Fruit fly (Drosophila melanogaster): ENCODE measurements around the gene fzr.

The fzr gene

DNA sequence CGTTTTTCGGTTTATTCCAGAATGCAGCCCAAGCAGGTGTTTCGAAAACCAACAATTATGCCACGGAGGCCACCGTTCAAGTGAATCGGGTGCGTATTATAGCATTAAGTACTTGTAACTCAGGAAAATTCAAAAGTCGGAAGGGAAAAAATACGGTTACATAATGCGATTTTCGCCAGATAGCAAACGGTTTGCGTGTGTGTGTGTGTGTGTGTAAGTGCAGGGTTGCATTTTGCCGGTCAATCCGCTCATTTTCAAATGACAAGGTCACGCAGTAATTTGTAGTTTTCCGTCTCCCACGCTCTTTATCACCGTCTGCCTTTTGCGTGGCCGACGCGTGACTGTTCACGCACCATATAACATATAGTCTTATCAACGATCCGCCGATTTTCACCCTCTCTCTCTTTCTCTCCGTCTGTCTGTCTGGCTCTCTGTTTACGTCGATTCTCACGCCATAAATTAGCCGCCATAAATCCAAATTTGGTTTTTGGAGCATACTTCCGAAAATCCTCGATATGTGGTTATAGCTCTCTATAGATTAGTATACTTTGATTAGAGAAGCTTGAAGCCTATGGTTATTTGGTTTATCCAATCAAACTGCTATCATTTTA lies 23.6 kb upstream of the fzr start (continued):
- TF ChIP-seq stwl (tag; optimal IDR thresholded peaks at IDR 0.05): peak; percentile 9
- TF ChIP-seq Elba2 (GFP tag; optimal IDR thresholded peaks at IDR 0.05): no peak
- no peak for TF ChIP-seq CG32772 (GFP tag; IDR thresholded peaks at IDR 0.05)
- peak; percentile 10 for TF ChIP-seq CG13894 (tag; optimal IDR thresholded peaks at IDR 0.05)
- TF ChIP-seq NC2β (GFP tag; optimal IDR thresholded peaks at IDR 0.05): no peak
- peak in 1 of 2 experiments; percentile 95 for TF ChIP-seq Pdp1 (GFP tag; optimal IDR thresholded peaks at IDR 0.05)
- no peak for TF ChIP-seq CG4404 (GFP tag; IDR thresholded peaks at IDR 0.05)
- TF ChIP-seq lola (GFP tag; optimal IDR thresholded peaks at IDR 0.05): no peak
- TF ChIP-seq Bteb2 (GFP tag; optimal IDR thresholded peaks at IDR 0.05): no peak
- TF ChIP-seq CG14014 (GFP tag; IDR thresholded peaks at IDR 0.05): no peak
- TF ChIP-seq CG6813 (GFP tag; optimal IDR thresholded peaks at IDR 0.05): no peak
- TF ChIP-seq Atf3 (GFP tag; optimal IDR thresholded peaks at IDR 0.05): no peak
- TF ChIP-seq CG9797 (GFP tag; optimal IDR thresholded peaks at IDR 0.05): no peak
- peak; percentile 76 for TF ChIP-seq psq (GFP tag; optimal IDR thresholded peaks at IDR 0.05)
- no peak for TF ChIP-seq lmd (GFP tag; IDR thresholded peaks at IDR 0.05)
- peak; percentile 86 for TF ChIP-seq CG7987 (GFP tag; optimal IDR thresholded peaks at IDR 0.05)
- TF ChIP-seq zen (tag; optimal IDR thresholded peaks at IDR 0.05): no peak
- TF ChIP-seq mirr (GFP tag; optimal IDR thresholded peaks at IDR 0.05): peak; percentile 1
- TF ChIP-seq chif (GFP tag; optimal IDR thresholded peaks at IDR 0.05): no peak
- TF ChIP-seq Ptx1 (GFP tag; IDR thresholded peaks at IDR 0.05): no peak
- TF ChIP-seq dan (GFP tag; IDR thresholded peaks at IDR 0.05): no peak
- TF ChIP-seq CTCF (GFP tag; optimal IDR thresholded peaks at IDR 0.05): no peak
- peak; percentile 47 for TF ChIP-seq grn (GFP tag; optimal IDR thresholded peaks at IDR 0.05)
- no peak for TF ChIP-seq croc (GFP tag; conservative IDR thresholded peaks at IDR 0.05)
- no peak for TF ChIP-seq CHES-1-like (GFP tag; optimal IDR thresholded peaks at IDR 0.05)
- no peak; the same call in 3 of the 4 replicates for TF ChIP-seq Dll (GFP tag; IDR thresholded peaks at IDR 0.05; ENCODE audit: partially characterized antibody)
- TF ChIP-seq tup (GFP tag; optimal IDR thresholded peaks at IDR 0.05): no peak
- TF ChIP-seq Vsx1 (GFP tag; optimal IDR thresholded peaks at IDR 0.05): peak; percentile 45
- TF ChIP-seq dati (GFP tag; IDR thresholded peaks at IDR 0.05): no peak
- no peak for TF ChIP-seq Hr51 (GFP tag; optimal IDR thresholded peaks at IDR 0.05)
- no peak for TF ChIP-seq sd (tag; optimal IDR thresholded peaks at IDR 0.05)
- TF ChIP-seq CG34376 (GFP tag; optimal IDR thresholded peaks at IDR 0.05): peak; percentile 58
- no peak for TF ChIP-seq Fer3 (tag; optimal IDR thresholded peaks at IDR 0.05)
- no peak for TF ChIP-seq insv (GFP tag; optimal IDR thresholded peaks at IDR 0.05)
- TF ChIP-seq CG6791 (GFP tag; IDR thresholded peaks at IDR 0.05; ENCODE audit: partially characterized antibody): 0 out of 3 replicates have a peak, but pooled peaks have one; percentile 13
- TF ChIP-seq Dp (GFP tag; optimal IDR thresholded peaks at IDR 0.05): peak; percentile 25
- no peak for TF ChIP-seq pan (optimal IDR thresholded peaks at IDR 0.05)
- TF ChIP-seq pan (GFP tag; optimal IDR thresholded peaks at IDR 0.05 in 1 of 2, IDR thresholded peaks at IDR 0.05 in 1 of 2): no peak
- no peak for TF ChIP-seq chn (GFP tag; optimal IDR thresholded peaks at IDR 0.05)
- 0 out of 4 replicates have a peak, but pooled peaks have one; percentile 41 for TF ChIP-seq chinmo (GFP tag; IDR thresholded peaks at IDR 0.05; ENCODE audit: partially characterized antibody)
- no peak for TF ChIP-seq Ets97D (GFP tag; optimal IDR thresholded peaks at IDR 0.05)
- TF ChIP-seq CG17802 (tag; optimal IDR thresholded peaks at IDR 0.05): no peak
- peak; percentile 77 for TF ChIP-seq cwo (GFP tag; optimal IDR thresholded peaks at IDR 0.05)
- no peak for TF ChIP-seq CG17328 (GFP tag; IDR thresholded peaks at IDR 0.05)
- TF ChIP-seq CG9727 (GFP tag; optimal IDR thresholded peaks at IDR 0.05): no peak
- no peak for TF ChIP-seq CG1024 (GFP tag; IDR thresholded peaks at IDR 0.05)
- no peak for TF ChIP-seq dimm (GFP tag; IDR thresholded peaks at IDR 0.05)
- peak; percentile 15 for TF ChIP-seq CG17912 (GFP tag; optimal IDR thresholded peaks at IDR 0.05)
- TF ChIP-seq crol (GFP tag; IDR thresholded peaks at IDR 0.05): peak; percentile 31; the same call in 1 of the 2 replicates
- TF ChIP-seq Eip74EF (GFP tag; optimal IDR thresholded peaks at IDR 0.05): no peak
